Fruit fly (Drosophila melanogaster): ENCODE results near the gene COX6CL.

COX6CL gene

DNA sequence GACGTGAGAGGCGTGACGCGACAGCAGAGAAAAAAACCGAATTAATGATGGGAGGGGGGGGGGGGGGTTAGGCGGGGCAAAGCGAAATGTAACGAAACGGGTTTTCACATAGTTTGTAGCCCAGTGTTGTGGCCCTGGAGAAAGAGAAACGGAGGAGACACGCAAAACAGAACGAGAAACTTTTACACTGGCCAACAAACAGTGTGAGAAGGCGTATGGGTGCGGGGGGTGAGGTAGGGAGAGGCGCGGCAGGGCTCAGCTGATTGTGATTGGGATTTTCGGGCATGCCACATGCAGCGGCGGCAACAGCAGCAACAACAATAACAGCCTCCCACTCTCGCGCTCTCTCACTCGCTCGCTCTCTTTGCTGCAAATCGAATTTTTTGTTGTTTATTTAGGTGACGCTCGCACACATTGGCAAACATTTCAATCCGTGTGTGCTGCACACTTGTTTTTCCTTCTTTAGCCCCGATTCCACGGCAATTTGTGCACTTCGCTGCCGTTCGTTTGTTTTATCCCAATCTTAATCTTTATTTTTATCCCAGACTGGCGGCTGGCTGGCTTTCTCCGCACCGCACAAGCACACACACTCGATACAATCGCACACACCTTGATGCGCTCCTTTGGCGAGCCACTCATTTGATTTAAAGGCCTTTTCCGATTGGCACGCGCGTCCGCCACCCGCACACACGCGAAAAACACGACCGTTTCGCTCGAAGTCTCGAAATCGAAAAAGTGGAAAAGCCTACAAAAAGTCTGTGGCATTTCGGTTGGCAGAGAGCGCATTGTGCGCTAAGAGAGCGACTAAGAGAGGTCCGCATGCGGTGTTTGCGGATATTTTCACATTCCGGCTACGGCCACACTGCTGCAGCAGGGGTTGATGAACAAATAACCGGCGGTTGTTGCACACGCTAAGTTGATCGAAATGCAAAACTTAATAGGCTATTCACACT, 18.5 kb downstream of the COX6CL start, which contains the start of gene CG9171 (continued):
- TF ChIP-seq sens-2 (GFP tag; IDR thresholded peaks at IDR 0.05) (peak; percentile 37; the same call in 1 of the 2 replicates), CG11560 (tag; IDR thresholded peaks at IDR 0.05) (no peak; the same call in 2 of the 3 replicates), CG7745 (tag; optimal IDR thresholded peaks at IDR 0.05) (no peak), HLH3B (GFP tag; IDR thresholded peaks at IDR 0.05) (no peak), CG5953 (GFP tag; IDR thresholded peaks at IDR 0.05) (peak; percentile 37; the same call in 1 of the 2 replicates), Rfx (GFP tag; IDR thresholded peaks at IDR 0.05) (peak; percentile 68), prd (optimal IDR thresholded peaks at IDR 0.05) (no peak), prd (GFP tag; IDR thresholded peaks at IDR 0.05) (peak; percentile 39), psq (GFP tag; optimal IDR thresholded peaks at IDR 0.05) (peak; percentile 67), fd96Cb (tag; optimal IDR thresholded peaks at IDR 0.05) (no peak), onecut (GFP tag; IDR thresholded peaks at IDR 0.05) (0 out of 2 replicates have a peak, but pooled peaks have one; percentile 3), H15 (GFP tag; IDR thresholded peaks at IDR 0.05) (no peak), CG14860 (GFP tag; IDR thresholded peaks at IDR 0.05; ENCODE audit: partially characterized antibody) (0 out of 3 replicates have a peak, but pooled peaks have one; percentile 15), CG3281 (GFP tag; optimal IDR thresholded peaks at IDR 0.05) (no peak), Dek (tag; optimal IDR thresholded peaks at IDR 0.05) (peak; percentile 54), gcm2 (GFP tag; optimal IDR thresholded peaks at IDR 0.05) (no peak), CG6765 (GFP tag; optimal IDR thresholded peaks at IDR 0.05) (no peak), CG2678 (tag; optimal IDR thresholded peaks at IDR 0.05) (peak; percentile 33), zfh2 (GFP tag; optimal IDR thresholded peaks at IDR 0.05) (no peak), slou (GFP tag; optimal IDR thresholded peaks at IDR 0.05) (no peak), Jarid2 (GFP tag; optimal IDR thresholded peaks at IDR 0.05) (peak; percentile 95), CG13775 (GFP tag; optimal IDR thresholded peaks at IDR 0.05) (no peak), da (GFP tag; optimal IDR thresholded peaks at IDR 0.05) (no peak), lbe (GFP tag; optimal IDR thresholded peaks at IDR 0.05) (no peak), CG10321 (GFP tag; IDR thresholded peaks at IDR 0.05) (no peak), zf30C (GFP tag; optimal IDR thresholded peaks at IDR 0.05) (peak; percentile 82), ftz-f1 (GFP tag; optimal IDR thresholded peaks at IDR 0.05) (peak; percentile 26), dm (GFP tag; optimal IDR thresholded peaks at IDR 0.05) (no peak), CG10543 (GFP tag; optimal IDR thresholded peaks at IDR 0.05) (peak; percentile 44), CG1647 (GFP tag; optimal IDR thresholded peaks at IDR 0.05) (no peak), sens (GFP tag) (peak; percentile 76), salm (tag; optimal IDR thresholded peaks at IDR 0.05) (no peak), CG9727 (GFP tag; optimal IDR thresholded peaks at IDR 0.05) (peak; percentile 9), schlank (tag; optimal IDR thresholded peaks at IDR 0.05) (peak; percentile 0), CG7271 (tag; optimal IDR thresholded peaks at IDR 0.05) (no peak), Camta (GFP tag; optimal IDR thresholded peaks at IDR 0.05) (no peak), lov (optimal IDR thresholded peaks at IDR 0.05) (no peak), lov (GFP tag; IDR thresholded peaks at IDR 0.05) (no peak), CG11247 (GFP tag; IDR thresholded peaks at IDR 0.05) (no peak), ash1 (GFP tag; optimal IDR thresholded peaks at IDR 0.05) (peak; percentile 23), HmgD (GFP tag; optimal IDR thresholded peaks at IDR 0.05) (no peak), pho (GFP tag; optimal IDR thresholded peaks at IDR 0.05) (peak; percentile 42), CG11093 (GFP tag; IDR thresholded peaks at IDR 0.05) (no peak), ERR (GFP tag; optimal IDR thresholded peaks at IDR 0.05) (no peak), Sry-β (GFP tag; optimal IDR thresholded peaks at IDR 0.05) (peak; percentile 5), row (GFP tag; IDR thresholded peaks at IDR 0.05) (peak; percentile 88), al (GFP tag; IDR thresholded peaks at IDR 0.05) (no peak), CG2116 (GFP tag; optimal IDR thresholded peaks at IDR 0.05) (peak; percentile 41), pb (GFP tag; optimal IDR thresholded peaks at IDR 0.05) (peak; percentile 15), tup (GFP tag; optimal IDR thresholded peaks at IDR 0.05) (no peak)

Measured in whole organism, embryonic.